Fruit fly (Drosophila melanogaster): Measurements from ENCODE around the gene CG45263.

dm6 chr3R:8317215-8317614 is 160.2 kb downstream of the CG45263 start, which contains the start of gene Ctr1B:
- TF ChIP-seq NC2β (GFP tag; optimal IDR thresholded peaks at IDR 0.05) (no peak), toy (GFP tag; IDR thresholded peaks at IDR 0.05) (no peak), Deaf1 (tag; optimal IDR thresholded peaks at IDR 0.05) (no peak)

All from whole organism, embryonic.